Worm (Caenorhabditis elegans): ENCODE measurements around the gene slc-25A18.1.

ce11 chrX:14970221-14970801 is 33.4 kb downstream of the slc-25A18.1 start, which contains the start of the genes flwr-1 and tbc-1:
- TF ChIP-seq tbx-37 (GFP tag; conservative IDR thresholded peaks at IDR 0.05) = no peak
- no peak for TF ChIP-seq aly-1 (tag; optimal IDR thresholded peaks at IDR 0.05)
- TF ChIP-seq ama-1 (optimal IDR thresholded peaks at IDR 0.05) = no peak
- no peak for TF ChIP-seq ceh-13 (GFP tag; optimal IDR thresholded peaks at IDR 0.05)
- no peak for TF ChIP-seq ets-7 (tag; optimal IDR thresholded peaks at IDR 0.05)
- TF ChIP-seq sea-1 (GFP tag; conservative IDR thresholded peaks at IDR 0.05) = no peak
- TF ChIP-seq tbx-11 (GFP tag; IDR thresholded peaks at IDR 0.05) = no peak
- TF ChIP-seq B0310.2 (tag; optimal IDR thresholded peaks at IDR 0.05) = no peak

Data from whole organism, early embryonic.